Worm (Caenorhabditis elegans): ENCODE data around the gene spdl-1.

The spdl-1 gene

DNA sequence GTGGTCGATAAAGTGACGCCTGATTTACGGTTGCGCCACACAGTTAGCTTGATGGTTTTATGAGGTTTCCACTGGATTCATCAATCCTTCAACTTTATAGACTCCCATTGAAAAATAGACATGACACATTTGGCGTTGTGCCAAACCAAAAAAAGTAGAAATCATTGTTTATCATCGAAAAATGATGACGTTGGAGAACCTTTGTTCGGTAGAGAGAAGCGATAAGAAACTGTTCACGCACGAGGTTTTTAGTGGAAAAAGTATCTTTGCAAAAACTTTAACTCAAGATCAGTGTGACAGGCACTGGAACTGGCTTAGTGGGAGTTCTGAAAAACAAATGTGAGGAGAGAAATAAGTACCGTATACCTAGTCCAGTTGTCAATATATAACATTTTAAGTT, 32.3 kb downstream of the spdl-1 start:
- TF ChIP-seq elt-3 (tag; optimal IDR thresholded peaks at IDR 0.05) (no peak), pqm-1 (tag; optimal IDR thresholded peaks at IDR 0.05) (peak; percentile 33), daf-12 (tag; optimal IDR thresholded peaks at IDR 0.05) (no peak), skn-1 (tag; optimal IDR thresholded peaks at IDR 0.05) (peak; percentile 43), elt-2 (tag; optimal IDR thresholded peaks at IDR 0.05) (peak; percentile 74), fkh-2 (tag; optimal IDR thresholded peaks at IDR 0.05) (no peak)

DNA sequence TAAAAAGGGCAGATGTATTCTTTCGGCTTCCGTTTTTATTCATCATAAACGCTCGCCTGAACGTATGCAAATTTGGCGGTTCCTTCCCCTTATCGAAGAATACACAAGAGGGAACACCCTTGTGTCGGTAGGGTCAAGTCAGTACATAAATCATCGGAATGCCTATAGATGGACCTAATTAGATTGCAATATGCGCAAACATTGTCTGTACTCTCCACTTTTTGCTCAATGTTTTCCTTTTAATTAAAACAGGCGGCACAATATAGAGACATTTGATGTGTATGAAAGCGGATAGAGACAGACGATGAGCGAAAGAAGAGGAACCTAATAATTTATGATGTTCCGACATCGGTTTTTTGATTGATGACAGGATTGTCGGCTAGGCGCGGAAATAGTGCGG, 32.8 kb downstream of the spdl-1 start:
- TF ChIP-seq daf-12 (tag; optimal IDR thresholded peaks at IDR 0.05) (no peak), nhr-237 (tag; optimal IDR thresholded peaks at IDR 0.05) (no peak), mdl-1 (tag; optimal IDR thresholded peaks at IDR 0.05) (no peak), jun-1 (tag; optimal IDR thresholded peaks at IDR 0.05) (no peak), nhr-25 (tag; optimal IDR thresholded peaks at IDR 0.05) (no peak), skn-1 (tag; optimal IDR thresholded peaks at IDR 0.05) (no peak), unc-39 (tag; optimal IDR thresholded peaks at IDR 0.05) (no peak), tbx-2 (tag; optimal IDR thresholded peaks at IDR 0.05) (no peak), snpc-4 (tag; optimal IDR thresholded peaks at IDR 0.05) (no peak), sea-2 (GFP tag; optimal IDR thresholded peaks at IDR 0.05) (no peak), mml-1 (tag; optimal IDR thresholded peaks at IDR 0.05) (no peak), nfya-1 (tag; optimal IDR thresholded peaks at IDR 0.05; ENCODE audit: insufficient read depth) (no peak), ceh-16 (tag; optimal IDR thresholded peaks at IDR 0.05) (no peak), elt-2 (tag; optimal IDR thresholded peaks at IDR 0.05) (no peak), eor-1 (tag; optimal IDR thresholded peaks at IDR 0.05) (no peak), R02D3.7 (tag; optimal IDR thresholded peaks at IDR 0.05) (no peak), nhr-43 (tag; optimal IDR thresholded peaks at IDR 0.05; ENCODE audit: poor library complexity, severe bottlenecking) (no peak), aly-2 (tag; optimal IDR thresholded peaks at IDR 0.05) (no peak)

DNA sequence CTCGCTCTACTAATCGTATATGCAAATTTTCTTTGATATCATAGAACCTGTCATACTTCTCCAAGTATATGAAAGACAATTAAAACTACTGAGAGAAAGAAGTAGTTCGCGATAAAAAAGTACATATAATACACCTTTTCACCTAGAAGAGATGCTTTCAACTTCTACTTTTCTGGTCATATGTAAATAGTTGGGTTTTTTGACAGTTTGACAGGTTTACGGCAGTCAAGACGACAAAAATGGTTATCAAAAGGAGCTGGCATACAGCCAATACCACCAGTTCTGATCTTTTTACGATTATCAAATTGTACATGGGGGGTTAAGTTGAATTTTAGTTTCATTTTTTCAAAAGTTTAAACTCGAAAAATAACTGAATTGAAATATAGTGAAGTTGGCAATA, 33.5 kb downstream of the spdl-1 start:
- TF ChIP-seq pqm-1 (tag; optimal IDR thresholded peaks at IDR 0.05) (peak; percentile 50), pha-4 (tag; optimal IDR thresholded peaks at IDR 0.05) (peak; percentile 39), nhr-25 (tag; optimal IDR thresholded peaks at IDR 0.05) (no peak), elt-2 (tag; optimal IDR thresholded peaks at IDR 0.05) (peak; percentile 89), nhr-77 (tag; optimal IDR thresholded peaks at IDR 0.05) (no peak)

DNA sequence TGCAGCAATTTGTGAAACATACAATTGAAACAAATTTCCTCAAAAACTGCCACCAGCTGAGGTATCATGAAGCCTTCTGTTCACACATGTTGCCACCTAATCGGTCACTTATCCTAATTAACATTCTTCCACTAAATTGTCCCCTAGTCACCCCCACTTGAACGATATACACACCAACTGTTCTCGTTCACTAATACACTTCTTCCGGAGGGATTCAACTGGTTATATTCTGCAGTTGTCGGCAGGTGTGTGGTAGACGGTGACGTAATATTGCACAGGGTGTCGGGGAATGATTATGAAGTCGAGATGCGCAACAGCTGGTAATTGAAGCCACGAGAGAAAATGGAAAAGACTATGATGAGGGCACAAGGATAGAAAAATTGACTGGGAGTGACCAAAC, 34.0 kb downstream of the spdl-1 start:
- TF ChIP-seq elt-1 (tag; optimal IDR thresholded peaks at IDR 0.05) (no peak), nhr-77 (tag; optimal IDR thresholded peaks at IDR 0.05) (no peak), nhr-67 (tag; optimal IDR thresholded peaks at IDR 0.05) (no peak), unc-39 (tag; optimal IDR thresholded peaks at IDR 0.05) (no peak), ztf-4 (tag; optimal IDR thresholded peaks at IDR 0.05) (no peak), hmg-11 (tag; optimal IDR thresholded peaks at IDR 0.05) (no peak)

DNA sequence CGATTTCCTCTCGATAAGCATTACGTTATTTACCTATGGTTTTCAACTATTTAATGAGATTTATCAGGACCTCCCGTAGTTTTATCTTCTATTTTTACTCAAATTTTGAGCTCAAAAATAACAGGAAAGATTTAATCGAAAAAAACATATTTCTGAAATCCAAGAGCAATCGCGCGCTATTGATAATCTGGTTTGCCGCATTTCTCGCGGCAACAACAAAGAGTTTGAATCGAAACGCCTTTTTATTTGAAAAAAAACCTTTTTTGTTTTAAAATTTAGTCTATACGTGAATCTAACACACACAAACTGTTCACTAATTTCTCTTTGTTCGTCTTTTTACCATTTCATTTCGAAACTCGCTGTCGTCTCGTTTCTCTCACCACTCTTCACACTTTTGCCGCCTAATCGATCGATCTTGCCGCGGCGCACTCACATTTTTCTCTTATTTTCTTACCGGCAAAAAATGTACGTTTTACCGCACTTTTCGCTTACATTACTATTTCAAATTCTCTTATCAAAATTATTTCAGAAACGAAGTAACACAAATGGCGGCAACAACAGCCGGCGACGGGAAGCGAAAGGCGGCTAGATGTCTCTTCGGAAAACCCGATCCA, 34.9 kb downstream of the spdl-1 start, which contains the start of gene cki-2:
Gene cki-2 (plus strand): TSS at position 337 of the 614 bp plus-strand sequence.
- TF ChIP-seq nhr-43 (tag; optimal IDR thresholded peaks at IDR 0.05; ENCODE audit: poor library complexity, severe bottlenecking) (no peak), skn-1 (tag; optimal IDR thresholded peaks at IDR 0.05) (no peak), pqm-1 (tag; optimal IDR thresholded peaks at IDR 0.05) (no peak), nhr-76 (tag; optimal IDR thresholded peaks at IDR 0.05) (no peak), zag-1 (tag; optimal IDR thresholded peaks at IDR 0.05) (no peak), sea-2 (GFP tag; optimal IDR thresholded peaks at IDR 0.05) (no peak), R02D3.7 (tag; optimal IDR thresholded peaks at IDR 0.05) (no peak), pha-4 (tag; optimal IDR thresholded peaks at IDR 0.05) (peak; percentile 13), fkh-2 (tag; optimal IDR thresholded peaks at IDR 0.05) (no peak), lsy-12 (tag; optimal IDR thresholded peaks at IDR 0.05) (no peak), elt-2 (tag; optimal IDR thresholded peaks at IDR 0.05) (peak; percentile 54), mdl-1 (tag; optimal IDR thresholded peaks at IDR 0.05) (no peak), tbx-2 (tag; optimal IDR thresholded peaks at IDR 0.05) (no peak), unc-62 (GFP tag; optimal IDR thresholded peaks at IDR 0.05) (no peak), egl-5 (tag; optimal IDR thresholded peaks at IDR 0.05) (no peak), hmg-11 (tag; optimal IDR thresholded peaks at IDR 0.05) (no peak), nhr-25 (tag; optimal IDR thresholded peaks at IDR 0.05) (no peak), ztf-11 (tag; optimal IDR thresholded peaks at IDR 0.05) (no peak), nhr-28 (tag; optimal IDR thresholded peaks at IDR 0.05) (no peak), ama-1 (optimal IDR thresholded peaks at IDR 0.05) (no peak), lin-15B (tag; optimal IDR thresholded peaks at IDR 0.05) (peak; percentile 25), nhr-67 (tag; optimal IDR thresholded peaks at IDR 0.05) (no peak), nfya-1 (tag; optimal IDR thresholded peaks at IDR 0.05; ENCODE audit: insufficient read depth) (peak; percentile 39)

Measured in whole organism, L3 larva.